Fruit fly (Drosophila melanogaster) whole organism, embryonic: ENCODE results near the gene CG15012.

ENCODE experiments used
- Antp ChIP-seq: fragments of 200-800 bp; sonication (Bioruptor generic); optimal IDR thresholded peaks from 3 replicates; lab custom pipeline; 2016; ENCODE audit warnings: missing biosample characterization, missing genetic modification characterization
- Awh ChIP-seq: fragments of 200-800 bp; sonication (Bioruptor generic); IDR thresholded peaks from 2 replicates; pipeline ENCODE4, ENCODE4 v1.3.6; 2022; ENCODE audit warnings: missing biosample characterization, missing genetic modification characterization
- B-H2 ChIP-seq: fragments of 200-800 bp; sonication (Bioruptor generic); optimal IDR thresholded peaks from 2 replicates; lab custom pipeline; 2018; ENCODE audit warnings: missing biosample characterization, mild to moderate bottlenecking, missing genetic modification characterization
- Bgb ChIP-seq: fragments of 200-800 bp; sonication (Bioruptor generic); IDR thresholded peaks from 2 replicates; pipeline ENCODE4 v1.3.6; 2022; ENCODE audit warnings: missing biosample characterization, missing genetic modification characterization; ENCODE audit not compliant: partially characterized antibody
- C15 ChIP-seq: fragments of 200-800 bp; sonication (Bioruptor generic); IDR thresholded peaks from 3 replicates; pipeline ENCODE4 v1.3.6; 2022; ENCODE audit warnings: missing biosample characterization, missing genetic modification characterization
- CG10543 ChIP-seq: fragments of 200-800 bp; sonication (Bioruptor generic); optimal IDR thresholded peaks from 3 replicates; lab custom pipeline; 2017; ENCODE audit warnings: missing biosample characterization, mild to moderate bottlenecking, missing genetic modification characterization, moderate library complexity
- CG11560 ChIP-seq: fragments of 200-800 bp; sonication (Bioruptor generic); IDR thresholded peaks from 3 replicates; pipeline ENCODE4 v1.3.6; 2022; ENCODE audit warnings: missing biosample characterization, missing genetic modification characterization
- CG11695 ChIP-seq: fragments of 200-800 bp; sonication (Bioruptor generic); IDR thresholded peaks from 3 replicates; pipeline ENCODE4 v1.3.6; 2022; ENCODE audit warnings: missing biosample characterization, missing genetic modification characterization
- CG12104 ChIP-seq: fragments of 200-800 bp; sonication (Bioruptor generic); optimal IDR thresholded peaks from 3 replicates; lab custom pipeline; 2016; ENCODE audit warnings: missing biosample characterization, missing genetic modification characterization
- CG12769 ChIP-seq: fragments of 200-800 bp; sonication (Bioruptor generic); optimal IDR thresholded peaks from 2 replicates; lab custom pipeline; 2019; ENCODE audit warnings: missing biosample characterization, mild to moderate bottlenecking, missing genetic modification characterization, moderate library complexity
- CG13775 ChIP-seq: fragments of 200-800 bp; sonication (Bioruptor generic); optimal IDR thresholded peaks from 3 replicates; lab custom pipeline; 2017; ENCODE audit warnings: missing biosample characterization, mild to moderate bottlenecking, missing genetic modification characterization
- CG13894 ChIP-seq: fragments of 200-800 bp; sonication (Bioruptor generic); optimal IDR thresholded peaks from 3 replicates; lab custom pipeline; 2018; ENCODE audit warnings: missing biosample characterization, mild to moderate bottlenecking, missing genetic modification characterization, moderate library complexity
- CG14441 ChIP-seq: fragments of 200-800 bp; sonication (Bioruptor generic); IDR thresholded peaks from 2 replicates; pipeline ENCODE4 v1.3.6; 2022; ENCODE audit warnings: missing biosample characterization, missing genetic modification characterization
- CG15269 ChIP-seq: fragments of 200-800 bp; sonication (Bioruptor generic); optimal IDR thresholded peaks from 2 replicates; lab custom pipeline; 2018; ENCODE audit warnings: missing biosample characterization, mild to moderate bottlenecking, missing genetic modification characterization, moderate library complexity
- CG2712 ChIP-seq: fragments of 200-800 bp; optimal IDR thresholded peaks from 3 replicates; lab custom pipeline; 2019; ENCODE audit warnings: missing biosample characterization, mild to moderate bottlenecking, missing genetic modification characterization, moderate library complexity
- CG3163 ChIP-seq: fragments of 200-800 bp; sonication (Bioruptor generic); optimal IDR thresholded peaks from 3 replicates; lab custom pipeline; 2016; ENCODE audit warnings: missing biosample characterization, missing genetic modification characterization
- CG3838 ChIP-seq: fragments of 200-800 bp; sonication (Bioruptor generic); optimal IDR thresholded peaks from 3 replicates; lab custom pipeline; 2016; ENCODE audit warnings: missing biosample characterization, missing genetic modification characterization
- CG7987 ChIP-seq: fragments of 200-800 bp; sonication (Bioruptor generic); optimal IDR thresholded peaks from 2 replicates; lab custom pipeline; 2018; ENCODE audit warnings: missing biosample characterization, mild to moderate bottlenecking, missing genetic modification characterization, moderate library complexity
- Drgx ChIP-seq: fragments of 200-800 bp; sonication (Bioruptor generic); IDR thresholded peaks from 2 replicates; pipeline ENCODE4 v1.3.6; 2022; ENCODE audit warnings: missing biosample characterization, missing genetic modification characterization
- ERR ChIP-seq: fragments of 200-800 bp; sonication (Bioruptor generic); optimal IDR thresholded peaks from 2 replicates; lab custom pipeline; 2016; ENCODE audit warnings: missing biosample characterization, missing genetic modification characterization
- Ets97D ChIP-seq: fragments of 200-800 bp; sonication (Bioruptor generic); optimal IDR thresholded peaks from 3 replicates; lab custom pipeline; 2016; ENCODE audit warnings: missing biosample characterization, missing genetic modification characterization
- HLH3B ChIP-seq: fragments of 200-800 bp; sonication (Bioruptor generic); IDR thresholded peaks from 2 replicates; pipeline ENCODE4 v1.3.6; 2022; ENCODE audit warnings: missing biosample characterization, missing genetic modification characterization
- Med ChIP-seq: fragments of 200-800 bp; sonication (Bioruptor generic); peaks from one replicate; lab custom pipeline; 2016; ENCODE audit warnings: missing biosample characterization, missing genetic modification characterization, mild to moderate bottlenecking, inconsistent platforms, moderate library complexity
- Myb ChIP-seq: fragments of 200-800 bp; sonication (Bioruptor generic); optimal IDR thresholded peaks from 2 replicates; lab custom pipeline; 2016; ENCODE audit warnings: missing biosample characterization, missing genetic modification characterization
- NC2α ChIP-seq: fragments of 200-800 bp; sonication (Bioruptor generic); optimal IDR thresholded peaks from 2 replicates; lab custom pipeline; 2016; ENCODE audit warnings: missing biosample characterization, missing genetic modification characterization
- Sry-δ ChIP-seq: fragments of 200-800 bp; sonication (Bioruptor generic); optimal IDR thresholded peaks from 2 replicates; lab custom pipeline; 2016; ENCODE audit warnings: missing biosample characterization, missing genetic modification characterization
- Stat92E ChIP-seq, 3 experiments: fragments of >200 bp in 2 of 3; fragments of 200-800 bp in 1 of 3; sonication (Bioruptor generic) in 1 of 3; optimal IDR thresholded peaks; 2 replicates each; lab custom pipeline; 2017 to 2019; ENCODE audit warnings: missing biosample characterization in 3 of 3, missing genetic modification characterization in 3 of 3, mild to moderate bottlenecking in 1 of 3, moderate library complexity in 1 of 3
- ash1 ChIP-seq: fragments of 200-800 bp; sonication (Bioruptor generic); optimal IDR thresholded peaks from 2 replicates; lab custom pipeline; 2018; ENCODE audit warnings: missing biosample characterization, mild to moderate bottlenecking, missing genetic modification characterization
- br ChIP-seq: fragments of >200 bp; optimal IDR thresholded peaks from 2 replicates; lab custom pipeline; 2017
- cas ChIP-seq: fragments of 200-800 bp; sonication (Bioruptor generic); IDR thresholded peaks from 2 replicates; pipeline ENCODE4 v1.3.6; 2022; ENCODE audit warnings: missing biosample characterization, missing genetic modification characterization
- dan ChIP-seq: fragments of 200-800 bp; sonication (Bioruptor generic); IDR thresholded peaks from 2 replicates; pipeline ENCODE4 v1.3.6; 2022; ENCODE audit warnings: missing biosample characterization, missing genetic modification characterization
- fru ChIP-seq: fragments of >200 bp; optimal IDR thresholded peaks from 2 replicates; lab custom pipeline; 2017
- fu2 ChIP-seq: fragments of 200-800 bp; sonication (Bioruptor generic); optimal IDR thresholded peaks from 2 replicates; lab custom pipeline; 2016; ENCODE audit warnings: missing biosample characterization, missing genetic modification characterization
- hth ChIP-seq: fragments of >200 bp; optimal IDR thresholded peaks from 2 replicates; lab custom pipeline; 2017; ENCODE audit warnings: inconsistent platforms
- nerfin-2 ChIP-seq: fragments of 200-800 bp; sonication (Bioruptor generic); IDR thresholded peaks from 2 replicates; pipeline ENCODE4 v1.3.6; 2022; ENCODE audit warnings: missing biosample characterization, missing genetic modification characterization; ENCODE audit not compliant: partially characterized antibody
- otp ChIP-seq: fragments of 200-800 bp; sonication (Bioruptor generic); IDR thresholded peaks from 3 replicates; pipeline ENCODE4, ENCODE4 v1.3.6; 2022; ENCODE audit warnings: missing biosample characterization, missing genetic modification characterization
- pum ChIP-seq: fragments of 200-800 bp; sonication (Bioruptor generic); optimal IDR thresholded peaks from 2 replicates; lab custom pipeline; 2016; ENCODE audit warnings: missing biosample characterization, missing genetic modification characterization
- row ChIP-seq: fragments of 200-800 bp; sonication (Bioruptor generic); IDR thresholded peaks from 3 replicates; pipeline ENCODE4 v1.3.6; 2022; ENCODE audit warnings: missing biosample characterization, missing genetic modification characterization
- sens ChIP-seq: fragments of 200-800 bp; sonication (Bioruptor generic); peaks from one replicate; lab custom pipeline; 2016; ENCODE audit warnings: missing biosample characterization, missing genetic modification characterization
- slbo ChIP-seq: fragments of 200-800 bp; sonication (Bioruptor generic); IDR thresholded peaks from 2 replicates; pipeline ENCODE4 v1.3.6; 2022; ENCODE audit warnings: missing biosample characterization, missing genetic modification characterization
- sr ChIP-seq: fragments of 200-800 bp; sonication (Bioruptor generic); IDR thresholded peaks from 3 replicates; pipeline ENCODE4 v1.3.6; 2022; ENCODE audit warnings: missing biosample characterization, missing genetic modification characterization
- wdn ChIP-seq: fragments of 200-800 bp; sonication (Bioruptor generic); IDR thresholded peaks from 2 replicates; pipeline ENCODE4 v1.3.6; 2022; ENCODE audit warnings: missing biosample characterization, missing genetic modification characterization

The CG15012 gene

DNA sequence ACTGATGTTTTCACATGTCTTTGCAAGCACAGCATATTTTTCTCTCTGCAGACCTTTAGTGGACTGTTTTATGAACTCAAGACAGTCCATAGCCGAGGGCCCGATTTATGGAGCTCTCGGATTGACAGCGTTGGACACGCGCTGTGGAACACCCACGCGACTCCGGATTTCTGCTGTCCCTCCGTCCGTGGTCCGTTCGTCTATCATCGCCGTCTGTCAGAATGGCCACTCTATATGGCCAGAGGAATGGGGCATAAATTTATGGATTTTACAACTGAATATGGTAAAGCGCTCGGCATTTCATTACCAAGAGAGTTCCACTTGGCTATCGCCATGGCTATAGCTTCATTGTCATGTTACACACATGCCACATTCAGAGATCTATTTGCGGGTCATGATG, 36.0 kb upstream of the CG15012 start:
- peak; percentile 27 for TF ChIP-seq CG12769 (tag; lab: Kevin White, UChicago)
- no peak for TF ChIP-seq fu2 (GFP tag; lab: Kevin White, UChicago)
- peak; percentile 54; the same call in 2 of the 3 replicates for TF ChIP-seq sr (GFP tag; lab: Robert Waterston, UW)
- TF ChIP-seq Drgx (GFP tag; lab: Robert Waterston, UW): no peak
- TF ChIP-seq sens: no peak
- TF ChIP-seq CG3163 (GFP tag; lab: Kevin White, UChicago): no peak
- TF ChIP-seq dan (GFP tag; lab: Robert Waterston, UW): no peak
- TF ChIP-seq CG12104 (GFP tag; lab: Kevin White, UChicago): no peak
- no peak for TF ChIP-seq Sry-δ (GFP tag; lab: Kevin White, UChicago)
- no peak for TF ChIP-seq CG3838 (GFP tag; lab: Kevin White, UChicago)
- no peak for TF ChIP-seq Awh (GFP tag; lab: Robert Waterston, UW)
- TF ChIP-seq CG2712 (tag; lab: Kevin White, UChicago): no peak
- TF ChIP-seq C15 (GFP tag; lab: Robert Waterston, UW): 0 out of 3 replicates have a peak, but pooled peaks have one; percentile 19
- no peak for TF ChIP-seq B-H2 (GFP tag; lab: Kevin White, UChicago)
- TF ChIP-seq Med (GFP tag; lab: Kevin White, UChicago): peak; percentile 45
- no peak for TF ChIP-seq Myb (GFP tag; lab: Kevin White, UChicago)
- no peak for TF ChIP-seq cas (GFP tag; lab: Robert Waterston, UW)
- TF ChIP-seq CG7987 (GFP tag; lab: Kevin White, UChicago): no peak
- TF ChIP-seq wdn (GFP tag; lab: Robert Waterston, UW): no peak
- no peak for TF ChIP-seq CG13775 (GFP tag; lab: Kevin White, UChicago)
- 0 out of 3 replicates have a peak, but pooled peaks have one; percentile 8 for TF ChIP-seq CG11560 (tag; lab: Robert Waterston, UW)
- no peak for TF ChIP-seq Bgb (GFP tag; lab: Robert Waterston, UW)
- TF ChIP-seq HLH3B: 0 out of 2 replicates have a peak, but pooled peaks have one; percentile 30
- no peak for TF ChIP-seq pum
- no peak for TF ChIP-seq Stat92E (GFP tag; optimal IDR thresholded peaks at IDR 0.05; lab: Kevin White, UChicago)
- no peak for TF ChIP-seq CG10543 (GFP tag; lab: Kevin White, UChicago)
- TF ChIP-seq ash1 (GFP tag; lab: Kevin White, UChicago): no peak
- TF ChIP-seq fru (lab: Kevin White, UChicago): no peak
- TF ChIP-seq row (GFP tag; lab: Robert Waterston, UW): peak; percentile 42; the same call in 1 of the 3 replicates
- TF ChIP-seq CG13894 (tag; lab: Kevin White, UChicago): peak; percentile 83
- no peak for TF ChIP-seq nerfin-2 (GFP tag; lab: Robert Waterston, UW)
- no peak for TF ChIP-seq br (lab: Kevin White, UChicago)
- no peak for TF ChIP-seq ERR (GFP tag; lab: Kevin White, UChicago)
- TF ChIP-seq CG14441 (GFP tag; lab: Robert Waterston, UW): 0 out of 2 replicates have a peak, but pooled peaks have one; percentile 44
- no peak for TF ChIP-seq Ets97D (GFP tag; lab: Kevin White, UChicago)
- no peak for TF ChIP-seq hth
- TF ChIP-seq otp (GFP tag; lab: Robert Waterston, UW): no peak
- TF ChIP-seq NC2α: no peak
- no peak for TF ChIP-seq CG11695 (GFP tag; lab: Robert Waterston, UW)
- TF ChIP-seq CG15269 (tag; lab: Kevin White, UChicago): no peak
- TF ChIP-seq slbo (GFP tag; lab: Robert Waterston, UW): 0 out of 2 replicates have a peak, but pooled peaks have one; percentile 24
- TF ChIP-seq Antp (GFP tag; lab: Kevin White, UChicago): no peak
- TF ChIP-seq, all 482 proteins: peak for 10
